Fruit fly (Drosophila melanogaster): Measurements from ENCODE around the gene E2f1.

DNA sequence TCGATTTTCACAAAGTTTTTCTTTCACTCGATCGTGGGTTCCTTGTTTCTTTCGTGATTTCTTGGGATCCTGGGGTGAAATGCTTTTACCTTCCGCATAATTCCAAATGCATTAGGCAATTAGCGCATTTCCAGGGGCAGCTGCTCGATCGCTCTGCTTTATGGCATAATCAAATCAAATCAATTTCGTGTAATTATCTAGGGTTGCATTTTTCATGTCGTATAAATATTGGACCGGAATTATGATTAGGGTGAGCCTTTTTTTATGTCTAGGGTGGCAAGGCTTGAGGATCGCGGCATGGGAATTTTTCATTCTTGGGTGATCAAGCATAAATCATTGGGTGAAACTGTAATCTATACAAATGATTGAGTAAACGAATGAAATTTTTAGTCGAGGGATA lies 5.9 kb downstream of the E2f1 start:
- TF ChIP-seq h (optimal IDR thresholded peaks at IDR 0.05) (no peak), insv (optimal IDR thresholded peaks at IDR 0.05) (no peak), Sin3A (optimal IDR thresholded peaks at IDR 0.05) (no peak), ttk (optimal IDR thresholded peaks at IDR 0.05) (no peak)
